Worm (Caenorhabditis elegans) whole organism, young adult: ENCODE results near the gene lgc-23.

ENCODE experiments used
- D2030.7 ChIP-seq: fragments of 200-800 bp; sonication (Bioruptor generic); IDR thresholded peaks from 2 replicates; pipeline ENCODE4 v1.3.6; 2022; ENCODE audit warnings: missing genetic modification reagents, missing genetic modification characterization, missing compliant biosample characterization
- attf-6 ChIP-seq: fragments of 200-800 bp; sonication (Bioruptor generic); IDR thresholded peaks from 2 replicates; pipeline ENCODE4 v1.3.6; 2022; ENCODE audit warnings: missing genetic modification reagents, missing genetic modification characterization, missing compliant biosample characterization
- bed-2 ChIP-seq: fragments of 200-800 bp; sonication (Bioruptor generic); IDR thresholded peaks from 2 replicates; pipeline ENCODE4 v1.3.6; 2022; ENCODE audit warnings: missing genetic modification reagents, missing genetic modification characterization, missing compliant biosample characterization
- dox-1 ChIP-seq: fragments of 200-800 bp; sonication (Bioruptor generic); IDR thresholded peaks from 2 replicates; pipeline ENCODE4 v1.3.6; 2022; ENCODE audit warnings: missing genetic modification reagents, missing genetic modification characterization, missing compliant biosample characterization
- pha-4 ChIP-seq: fragments of 150-350 bp; sonication (generic microtip); optimal IDR thresholded peaks from 2 replicates; lab custom pipeline; 2014; ENCODE audit warnings: missing biosample characterization, missing genetic modification reagents, missing genetic modification characterization
- unc-62 ChIP-seq: fragments of 150-350 bp; optimal IDR thresholded peaks from 2 replicates; lab custom pipeline; 2014; ENCODE audit warnings: missing biosample characterization, missing genetic modification reagents, missing genetic modification characterization
- xnd-1 ChIP-seq: sonication (generic microtip); optimal IDR thresholded peaks from 2 replicates; lab custom pipeline; 2016; ENCODE audit warnings: missing genotype, missing genetic modification reagents, missing genetic modification characterization, missing compliant biosample characterization
- zim-3 ChIP-seq: sonication (generic microtip); optimal IDR thresholded peaks from 2 replicates; lab custom pipeline; 2017; ENCODE audit warnings: mild to moderate bottlenecking, missing genetic modification characterization, moderate library complexity, missing compliant biosample characterization
- ztf-22 ChIP-seq: fragments of 200-800 bp; sonication (Bioruptor generic); optimal IDR thresholded peaks from 2 replicates; lab custom pipeline; 2018; ENCODE audit warnings: mild to moderate bottlenecking, missing genetic modification characterization, moderate library complexity, missing compliant biosample characterization

DNA sequence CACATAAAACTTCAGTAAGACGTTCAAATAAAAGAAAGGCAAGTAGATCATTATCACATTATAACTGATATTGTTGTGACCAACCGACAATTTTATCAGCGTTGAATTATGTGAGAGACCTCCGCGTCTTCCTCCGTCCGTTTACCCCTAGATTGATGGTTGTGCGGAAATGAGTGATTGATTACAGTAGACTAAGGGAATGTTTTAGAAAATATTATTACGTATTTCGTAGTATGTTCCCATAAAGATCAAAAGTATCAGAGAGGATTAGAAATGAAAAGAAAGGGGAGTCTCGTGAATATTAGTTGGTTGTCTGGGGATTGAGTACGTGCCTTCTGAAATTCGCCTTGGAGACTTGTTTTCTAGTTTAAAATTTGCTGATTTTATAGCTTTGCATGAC is 26.3 kb upstream of the lgc-23 start:
- TF ChIP-seq unc-62 (GFP tag; lab: Kevin White, UChicago): no peak
- no peak for TF ChIP-seq D2030.7 (GFP tag; lab: Robert Waterston, UW)
- no peak for TF ChIP-seq bed-2 (GFP tag; lab: Robert Waterston, UW)
- TF ChIP-seq zim-3 (tag; lab: Kevin White, UChicago): no peak
- TF ChIP-seq ztf-22 (GFP tag; lab: Kevin White, UChicago): no peak
- no peak for TF ChIP-seq attf-6 (GFP tag; lab: Robert Waterston, UW)
- no peak for TF ChIP-seq dox-1 (GFP tag; lab: Robert Waterston, UW)
- TF ChIP-seq xnd-1 (tag; lab: Kevin White, UChicago): no peak
- TF ChIP-seq pha-4 (tag; lab: Kevin White, UChicago): no peak
